Worm (Caenorhabditis elegans) whole organism, late embryonic: Measurements from ENCODE around the gene C34B4.2.

Experiments
- C08G9.2 ChIP-seq: sonication (generic microtip); optimal IDR thresholded peaks from 2 replicates; lab custom pipeline; 2016; ENCODE audit warnings: mild to moderate bottlenecking, missing genetic modification characterization, moderate library complexity, missing compliant biosample characterization
- C38D4.7 ChIP-seq: fragments of 200-800 bp; sonication (Bioruptor generic); optimal IDR thresholded peaks from 2 replicates; lab custom pipeline; 2018; ENCODE audit warnings: mild to moderate bottlenecking, missing genetic modification characterization, moderate library complexity, missing compliant biosample characterization
- F13H6.1 ChIP-seq: sonication (generic microtip); optimal IDR thresholded peaks from 2 replicates; lab custom pipeline; 2016; ENCODE audit warnings: missing genetic modification characterization, missing compliant biosample characterization
- K02D7.2 ChIP-seq: sonication (generic microtip); optimal IDR thresholded peaks from 2 replicates; lab custom pipeline; 2017; ENCODE audit warnings: mild to moderate bottlenecking, missing genetic modification characterization, missing compliant biosample characterization
- K09A11.1 ChIP-seq: sonication (generic microtip); optimal IDR thresholded peaks from 2 replicates; lab custom pipeline; 2017; ENCODE audit warnings: antibody characterized with exemption, mild to moderate bottlenecking, missing genetic modification characterization, missing compliant biosample characterization; ENCODE audit not compliant: insufficient read depth
- ceh-18 ChIP-seq: sonication (generic microtip); optimal IDR thresholded peaks from 2 replicates; lab custom pipeline; 2016; ENCODE audit warnings: missing genetic modification characterization, missing compliant biosample characterization
- ceh-19 ChIP-seq: fragments of 200-800 bp; sonication (Bioruptor generic); optimal IDR thresholded peaks from 2 replicates; lab custom pipeline; 2018; ENCODE audit warnings: mild to moderate bottlenecking, missing genetic modification characterization, missing compliant biosample characterization
- ceh-2 ChIP-seq: sonication (generic microtip); optimal IDR thresholded peaks from 2 replicates; lab custom pipeline; 2016; ENCODE audit warnings: missing genotype, missing genetic modification characterization, missing compliant biosample characterization
- ceh-30 ChIP-seq: fragments of 150-350 bp; optimal IDR thresholded peaks from 2 replicates; lab custom pipeline; 2014; ENCODE audit warnings: missing biosample characterization, missing genetic modification characterization
- ceh-31 ChIP-seq: sonication (generic microtip); optimal IDR thresholded peaks from 2 replicates; lab custom pipeline; 2016; ENCODE audit warnings: missing genetic modification characterization, missing compliant biosample characterization
- ceh-34 ChIP-seq: sonication (generic microtip); optimal IDR thresholded peaks from 2 replicates; lab custom pipeline; 2016; ENCODE audit warnings: mild to moderate bottlenecking, missing genetic modification characterization, missing compliant biosample characterization
- ceh-48 ChIP-seq: sonication (generic microtip); optimal IDR thresholded peaks from 2 replicates; lab custom pipeline; 2016; ENCODE audit warnings: missing genetic modification characterization, inconsistent platforms, missing compliant biosample characterization
- ceh-9 ChIP-seq: sonication (generic microtip); optimal IDR thresholded peaks from 2 replicates; lab custom pipeline; 2016; ENCODE audit warnings: mild to moderate bottlenecking, missing genetic modification characterization, inconsistent platforms, missing compliant biosample characterization
- che-1 ChIP-seq: sonication (generic microtip); optimal IDR thresholded peaks from 2 replicates; lab custom pipeline; 2016; ENCODE audit warnings: mild to moderate bottlenecking, missing genetic modification characterization, missing compliant biosample characterization
- dve-1 ChIP-seq: sonication (generic microtip); optimal IDR thresholded peaks from 2 replicates; lab custom pipeline; 2017; ENCODE audit warnings: antibody characterized with exemption, mild to moderate bottlenecking, missing genetic modification characterization, missing compliant biosample characterization
- elt-2 ChIP-seq: sonication (generic microtip); optimal IDR thresholded peaks from 2 replicates; lab custom pipeline; 2016; ENCODE audit warnings: missing genetic modification reagents, missing genetic modification characterization, missing compliant biosample characterization
- eyg-1 ChIP-seq: sonication (generic microtip); optimal IDR thresholded peaks from 2 replicates; lab custom pipeline; 2016; ENCODE audit warnings: missing genotype, missing genetic modification characterization, missing compliant biosample characterization
- fax-1 ChIP-seq: sonication (generic microtip); optimal IDR thresholded peaks from 2 replicates; lab custom pipeline; 2016; ENCODE audit warnings: missing genotype, missing genetic modification characterization, missing compliant biosample characterization
- fkh-10 ChIP-seq: fragments of 150-350 bp; optimal IDR thresholded peaks from 2 replicates; lab custom pipeline; 2014; ENCODE audit warnings: missing biosample characterization, missing genetic modification reagents, missing genetic modification characterization
- fkh-6 ChIP-seq: sonication (generic microtip); optimal IDR thresholded peaks from 2 replicates; lab custom pipeline; 2016; ENCODE audit warnings: missing genetic modification characterization, missing compliant biosample characterization
- hlh-6 ChIP-seq: sonication (generic microtip); optimal IDR thresholded peaks from 2 replicates; lab custom pipeline; 2016; ENCODE audit warnings: missing genotype, missing genetic modification characterization, missing compliant biosample characterization
- hlh-8 ChIP-seq: sonication (generic microtip); optimal IDR thresholded peaks from 2 replicates; lab custom pipeline; 2016; ENCODE audit warnings: missing genotype, missing genetic modification characterization, missing compliant biosample characterization
- lim-6 ChIP-seq: sonication (generic microtip); optimal IDR thresholded peaks from 2 replicates; lab custom pipeline; 2016; ENCODE audit warnings: missing genetic modification characterization, missing compliant biosample characterization
- lin-11 ChIP-seq: fragments of 200-800 bp; sonication (Bioruptor generic); optimal IDR thresholded peaks from 2 replicates; lab custom pipeline; 2018; ENCODE audit warnings: mild to moderate bottlenecking, missing genetic modification characterization, missing compliant biosample characterization
- madf-2 ChIP-seq: sonication (generic microtip); optimal IDR thresholded peaks from 2 replicates; lab custom pipeline; 2017; ENCODE audit warnings: missing genetic modification characterization, missing compliant biosample characterization
- mec-3 ChIP-seq: sonication (generic microtip); optimal IDR thresholded peaks from 2 replicates; lab custom pipeline; 2016; ENCODE audit warnings: borderline replicate concordance, missing genetic modification characterization, missing compliant biosample characterization
- nfya-1 ChIP-seq: sonication (generic microtip); optimal IDR thresholded peaks from 2 replicates; lab custom pipeline; 2017; ENCODE audit warnings: missing genetic modification characterization, mild to moderate bottlenecking, missing compliant biosample characterization, antibody characterized with exemption, moderate library complexity
- nhr-232 ChIP-seq: sonication (generic microtip); optimal IDR thresholded peaks from 2 replicates; lab custom pipeline; 2016; ENCODE audit warnings: missing genetic modification characterization, missing compliant biosample characterization
- odd-2 ChIP-seq: sonication (generic microtip); optimal IDR thresholded peaks from 2 replicates; lab custom pipeline; 2017; ENCODE audit warnings: antibody characterized with exemption, mild to moderate bottlenecking, missing genetic modification characterization, missing compliant biosample characterization
- pag-3 ChIP-seq: sonication (generic microtip); optimal IDR thresholded peaks from 2 replicates; lab custom pipeline; 2016; ENCODE audit warnings: missing compliant biosample characterization, missing genetic modification characterization, borderline replicate concordance
- pax-1 ChIP-seq: fragments of 150-350 bp; optimal IDR thresholded peaks from 2 replicates; lab custom pipeline; 2014; ENCODE audit warnings: missing biosample characterization, missing genetic modification characterization
- pha-2 ChIP-seq: sonication (generic microtip); optimal IDR thresholded peaks from 2 replicates; lab custom pipeline; 2017; ENCODE audit warnings: mild to moderate bottlenecking, missing genetic modification characterization, missing compliant biosample characterization
- pha-4 ChIP-seq: fragments of 150-350 bp; optimal IDR thresholded peaks from 2 replicates; lab custom pipeline; 2018; ENCODE audit warnings: missing biosample characterization, missing genetic modification reagents, missing genetic modification characterization
- pros-1 ChIP-seq: fragments of 150-350 bp; optimal IDR thresholded peaks from 2 replicates; lab custom pipeline; 2014; ENCODE audit warnings: missing biosample characterization, missing genetic modification reagents, missing genetic modification characterization
- ref-2 ChIP-seq: sonication (generic microtip); optimal IDR thresholded peaks from 2 replicates; lab custom pipeline; 2016; ENCODE audit warnings: missing genetic modification characterization, missing compliant biosample characterization
- sdc-2 ChIP-seq: sonication (generic microtip); optimal IDR thresholded peaks from 2 replicates; lab custom pipeline; 2016; ENCODE audit warnings: missing genotype, missing genetic modification characterization, missing compliant biosample characterization
- sox-2 ChIP-seq: fragments of 200-800 bp; sonication (Bioruptor generic); IDR thresholded peaks from 2 replicates; pipeline ENCODE4 v1.3.6; 2022; ENCODE audit warnings: missing genetic modification reagents, missing genetic modification characterization, missing compliant biosample characterization
- syd-9 ChIP-seq: sonication (generic microtip); optimal IDR thresholded peaks from 2 replicates; lab custom pipeline; 2016; ENCODE audit warnings: mild to moderate bottlenecking, missing genetic modification characterization, moderate library complexity, missing compliant biosample characterization
- tbx-2 ChIP-seq: sonication (generic microtip); optimal IDR thresholded peaks from 2 replicates; lab custom pipeline; 2016; ENCODE audit warnings: missing genetic modification characterization, missing compliant biosample characterization
- tbx-7 ChIP-seq: sonication (generic microtip); optimal IDR thresholded peaks from 2 replicates; lab custom pipeline; 2016; ENCODE audit warnings: missing genotype, missing genetic modification characterization, missing compliant biosample characterization
- unc-3 ChIP-seq, 2 experiments: fragments of 200-800 bp in 1 of 2; sonication (Bioruptor generic) in 1 of 2; sonication (generic microtip) in 1 of 2; conservative IDR thresholded peaks in 1 of 2; optimal IDR thresholded peaks in 1 of 2; 2 replicates each; pipeline versions ENCODE4 v1.3.6 to Lab custom; 2016 to 2022; ENCODE audit warnings: missing compliant biosample characterization in 2 of 2, missing genetic modification characterization in 2 of 2, missing genetic modification reagents in 1 of 2
- unc-42 ChIP-seq: sonication (generic microtip); optimal IDR thresholded peaks from 2 replicates; lab custom pipeline; 2016; ENCODE audit warnings: missing genotype, missing genetic modification characterization, missing compliant biosample characterization
- unc-55 ChIP-seq: sonication (generic microtip); optimal IDR thresholded peaks from 2 replicates; lab custom pipeline; 2017; ENCODE audit warnings: missing biosample characterization, missing genetic modification reagents, missing genetic modification characterization
- zip-5 ChIP-seq: sonication (generic microtip); optimal IDR thresholded peaks from 2 replicates; lab custom pipeline; 2016; ENCODE audit warnings: missing genetic modification characterization, missing compliant biosample characterization
- ztf-16 ChIP-seq: sonication (generic microtip); optimal IDR thresholded peaks from 2 replicates; lab custom pipeline; 2017; ENCODE audit warnings: missing genetic modification characterization, missing compliant biosample characterization

C34B4.2 gene

ce11 chrV:13120097-13120496, 37.2 kb downstream of the C34B4.2 start, which contains the start of gene max-1:
max-1 (minus strand) TSS chrV:13120220.
- TF ChIP-seq unc-55 (GFP tag; lab: Kevin White, UChicago) (peak; percentile 25), fkh-6 (tag; lab: Kevin White, UChicago) (no peak), ceh-31 (tag; lab: Kevin White, UChicago) (peak; percentile 12)

- TF ChIP-seq sox-2 (GFP tag; lab: Robert Waterston, UW): no peak
- no peak for TF ChIP-seq K09A11.1 (tag; lab: Kevin White, UChicago)
- TF ChIP-seq ztf-16 (tag; lab: Kevin White, UChicago): no peak
- TF ChIP-seq C38D4.7: no peak
- no peak for TF ChIP-seq ceh-9 (tag; lab: Kevin White, UChicago)
These were observed 38.4 kb downstream of the C34B4.2 start for ce11 chrV:13121266-13121665.

ce11 chrV:13129895-13130294, 47.0 kb downstream of the C34B4.2 start, which contains the start of gene eat-6:
eat-6 (minus strand) TSS chrV:13129995.
- TF ChIP-seq pax-1 (tag; lab: Kevin White, UChicago): no peak
- TF ChIP-seq odd-2 (tag; lab: Kevin White, UChicago): no peak
- TF ChIP-seq zip-5 (tag; lab: Kevin White, UChicago): no peak
- no peak for TF ChIP-seq ref-2 (tag; lab: Kevin White, UChicago)

- peak; percentile 8 for TF ChIP-seq C38D4.7
- no peak for TF ChIP-seq K09A11.1 (tag; lab: Kevin White, UChicago)
- peak; percentile 15 for TF ChIP-seq K02D7.2 (tag; lab: Kevin White, UChicago)
- no peak for TF ChIP-seq ceh-19 (GFP tag; lab: Kevin White, UChicago)
- no peak for TF ChIP-seq ceh-30
- TF ChIP-seq fax-1 (tag; lab: Kevin White, UChicago): peak; percentile 25
- peak; percentile 24 for TF ChIP-seq dve-1 (tag; lab: Kevin White, UChicago)
- TF ChIP-seq ceh-34 (tag; lab: Kevin White, UChicago): peak; percentile 61
- peak; percentile 78 for TF ChIP-seq unc-42 (tag; lab: Kevin White, UChicago)
- peak; percentile 20 for TF ChIP-seq nhr-232
- peak; percentile 85 for TF ChIP-seq ceh-18 (tag; lab: Kevin White, UChicago)
- TF ChIP-seq elt-2 (tag; lab: Kevin White, UChicago): peak; percentile 38
- peak; percentile 44 for TF ChIP-seq sdc-2 (tag; lab: Kevin White, UChicago)
- no peak for TF ChIP-seq madf-2
- peak; percentile 69 for TF ChIP-seq ceh-31 (tag; lab: Kevin White, UChicago)
- no peak for TF ChIP-seq che-1
- no peak for TF ChIP-seq pha-4 (tag; lab: Kevin White, UChicago)
- peak; percentile 32 for TF ChIP-seq ceh-2 (tag; lab: Kevin White, UChicago)
- TF ChIP-seq lin-11 (tag; lab: Kevin White, UChicago): no peak
- TF ChIP-seq syd-9: peak; percentile 26
- peak; percentile 82 for TF ChIP-seq tbx-2 (tag; lab: Kevin White, UChicago)
- no peak for TF ChIP-seq pag-3 (tag; lab: Kevin White, UChicago)
- peak; percentile 56 for TF ChIP-seq ceh-48
- TF ChIP-seq eyg-1 (tag; lab: Kevin White, UChicago): no peak
- TF ChIP-seq lim-6: peak; percentile 21
- peak; percentile 56 for TF ChIP-seq hlh-6
- TF ChIP-seq unc-55 (GFP tag; lab: Kevin White, UChicago): peak; percentile 59
- TF ChIP-seq hlh-8 (tag; lab: Kevin White, UChicago): peak; percentile 18
- no peak for TF ChIP-seq pha-2
- peak; percentile 52 for TF ChIP-seq C08G9.2
- no peak for TF ChIP-seq fkh-10 (GFP tag; lab: Kevin White, UChicago)
- no peak for TF ChIP-seq tbx-7 (tag; lab: Kevin White, UChicago)
- peak; percentile 74 for TF ChIP-seq nfya-1
- no peak for TF ChIP-seq sox-2 (GFP tag; lab: Robert Waterston, UW)
- peak; percentile 7 for TF ChIP-seq F13H6.1
- TF ChIP-seq ref-2 (tag; lab: Kevin White, UChicago): peak; percentile 54
- no peak for TF ChIP-seq mec-3 (tag; lab: Kevin White, UChicago)
- TF ChIP-seq unc-3 (GFP tag; conservative IDR thresholded peaks at IDR 0.05; lab: Robert Waterston, UW): no peak
- no peak for TF ChIP-seq unc-3 (tag; optimal IDR thresholded peaks at IDR 0.05; lab: Kevin White, UChicago)
- TF ChIP-seq pros-1 (tag; lab: Kevin White, UChicago): peak; percentile 46
These were observed 47.6 kb downstream of the C34B4.2 start for ce11 chrV:13130439-13130840.
